Worm (Caenorhabditis elegans): ENCODE measurements around the gene T19H5.6.

- no peak for TF ChIP-seq nhr-28 (tag; optimal IDR thresholded peaks at IDR 0.05)
- no peak for TF ChIP-seq attf-4 (tag; optimal IDR thresholded peaks at IDR 0.05)
- no peak for TF ChIP-seq ztf-11 (tag; optimal IDR thresholded peaks at IDR 0.05)
- no peak for TF ChIP-seq dve-1 (tag; optimal IDR thresholded peaks at IDR 0.05; ENCODE audit: insufficient read depth)
- no peak for TF ChIP-seq unc-39 (tag; optimal IDR thresholded peaks at IDR 0.05)
- TF ChIP-seq rbr-2 (tag; optimal IDR thresholded peaks at IDR 0.05), result no peak
- no peak for TF ChIP-seq aly-2 (tag; optimal IDR thresholded peaks at IDR 0.05)
- TF ChIP-seq fos-1 (tag; optimal IDR thresholded peaks at IDR 0.05), result no peak
- TF ChIP-seq lin-39 (tag; optimal IDR thresholded peaks at IDR 0.05), result no peak
- TF ChIP-seq ces-1 (GFP tag; optimal IDR thresholded peaks at IDR 0.05), result no peak
- TF ChIP-seq Y75B8A.6 (GFP tag; IDR thresholded peaks at IDR 0.05), result no peak
Observed at ce11 chrII:9447965-9448364, 22.1 kb downstream of the T19H5.6 start, which contains the start of gene chil-18.

Data from whole organism, L4 larva.